Fruit fly (Drosophila melanogaster): ENCODE measurements around the gene ND-15.

Gene ND-15

dm6 chr2L:171499-172250 lies 57.1 kb downstream of the ND-15 start (continued):
- peak in 1 of 2 experiments; percentile 24 for TF ChIP-seq tll (GFP tag; optimal IDR thresholded peaks at IDR 0.05)
- no peak for TF ChIP-seq CG33213 (GFP tag; optimal IDR thresholded peaks at IDR 0.05)
- peak; percentile 19 for TF ChIP-seq Meics (GFP tag; optimal IDR thresholded peaks at IDR 0.05)
- no peak for TF ChIP-seq CG30020 (tag; optimal IDR thresholded peaks at IDR 0.05)
- no peak for TF ChIP-seq gsb-n (tag; optimal IDR thresholded peaks at IDR 0.05)
- TF ChIP-seq jigr1 (GFP tag; IDR thresholded peaks at IDR 0.05), result no peak
- TF ChIP-seq CG3726 (GFP tag; IDR thresholded peaks at IDR 0.05), result no peak
- TF ChIP-seq Spps (tag; optimal IDR thresholded peaks at IDR 0.05), result no peak
- no peak for TF ChIP-seq Nf-YB (GFP tag; optimal IDR thresholded peaks at IDR 0.05)
- TF ChIP-seq h (optimal IDR thresholded peaks at IDR 0.05), result no peak
- no peak for TF ChIP-seq E2f1 (GFP tag; IDR thresholded peaks at IDR 0.05)
- no peak for TF ChIP-seq cad (GFP tag; optimal IDR thresholded peaks at IDR 0.05)
- TF ChIP-seq CG8924 (tag; optimal IDR thresholded peaks at IDR 0.05), result peak; percentile 18
- no peak for TF ChIP-seq run (tag; optimal IDR thresholded peaks at IDR 0.05)
- no peak; the same call in 1 of the 2 replicates for TF ChIP-seq Drgx (GFP tag; IDR thresholded peaks at IDR 0.05)
- no peak for TF ChIP-seq slbo (GFP tag; IDR thresholded peaks at IDR 0.05)
- TF ChIP-seq hth (optimal IDR thresholded peaks at IDR 0.05), result no peak
- no peak for TF ChIP-seq CG32772 (GFP tag; IDR thresholded peaks at IDR 0.05)
- TF ChIP-seq D19A (tag; optimal IDR thresholded peaks at IDR 0.05), result no peak
- TF ChIP-seq tin (GFP tag; optimal IDR thresholded peaks at IDR 0.05), result no peak
- TF ChIP-seq CG10274 (GFP tag; optimal IDR thresholded peaks at IDR 0.05), result no peak
- TF ChIP-seq tgo (GFP tag; IDR thresholded peaks at IDR 0.05), result no peak
- TF ChIP-seq CG15479 (GFP tag; optimal IDR thresholded peaks at IDR 0.05), result no peak
- TF ChIP-seq CG34422 (GFP tag; IDR thresholded peaks at IDR 0.05), result no peak
- TF ChIP-seq NfI (GFP tag; optimal IDR thresholded peaks at IDR 0.05), result no peak
- TF ChIP-seq mld (GFP tag; IDR thresholded peaks at IDR 0.05; ENCODE audit: partially characterized antibody), result no peak
- TF ChIP-seq CG32767 (GFP tag; IDR thresholded peaks at IDR 0.05), result no peak
- no peak; the same call in 1 of the 2 replicates for TF ChIP-seq wor (GFP tag; IDR thresholded peaks at IDR 0.05)
- TF ChIP-seq Atf3 (GFP tag; optimal IDR thresholded peaks at IDR 0.05), result no peak
- peak; percentile 33 for TF ChIP-seq abd-A (tag; optimal IDR thresholded peaks at IDR 0.05)
- no peak for TF ChIP-seq CG10565 (GFP tag; optimal IDR thresholded peaks at IDR 0.05)
- no peak for TF ChIP-seq CG2202 (tag; optimal IDR thresholded peaks at IDR 0.05)
- TF ChIP-seq Six4 (GFP tag; optimal IDR thresholded peaks at IDR 0.05), result no peak
- no peak for TF ChIP-seq CG10654 (GFP tag; optimal IDR thresholded peaks at IDR 0.05)
- TF ChIP-seq Gug (GFP tag; IDR thresholded peaks at IDR 0.05), result no peak
- no peak for TF ChIP-seq kay (GFP tag; optimal IDR thresholded peaks at IDR 0.05)
- no peak for TF ChIP-seq salm (tag; optimal IDR thresholded peaks at IDR 0.05)
- no peak for TF ChIP-seq tap (tag; optimal IDR thresholded peaks at IDR 0.05)
- no peak for TF ChIP-seq CG14050 (GFP tag; IDR thresholded peaks at IDR 0.05)
- peak; percentile 0 for TF ChIP-seq CG12071 (GFP tag; optimal IDR thresholded peaks at IDR 0.05)
- no peak for TF ChIP-seq CG18262 (tag; optimal IDR thresholded peaks at IDR 0.05)
- TF ChIP-seq CG12104 (GFP tag; optimal IDR thresholded peaks at IDR 0.05), result no peak
- no peak for TF ChIP-seq twi (tag; optimal IDR thresholded peaks at IDR 0.05)
- no peak for TF ChIP-seq CG31365 (tag; optimal IDR thresholded peaks at IDR 0.05)
- no peak for TF ChIP-seq CG12391 (tag; optimal IDR thresholded peaks at IDR 0.05)
- TF ChIP-seq CG4282 (GFP tag; optimal IDR thresholded peaks at IDR 0.05), result no peak
- no peak for TF ChIP-seq Kr (GFP tag; optimal IDR thresholded peaks at IDR 0.05)
- no peak for TF ChIP-seq phol (tag; optimal IDR thresholded peaks at IDR 0.05)
- peak; percentile 24 for TF ChIP-seq CG15696 (tag; optimal IDR thresholded peaks at IDR 0.05)
- TF ChIP-seq vvl (GFP tag; IDR thresholded peaks at IDR 0.05), result no peak; the same call in 1 of the 2 replicates
- TF ChIP-seq CG31441 (GFP tag; IDR thresholded peaks at IDR 0.05), result no peak
